Fruit fly (Drosophila melanogaster) whole organism, embryonic: Measurements from ENCODE around the gene Cpsf100.

Experiments
- Bteb2 ChIP-seq: fragments of 200-800 bp; sonication (Bioruptor generic); optimal IDR thresholded peaks from 2 replicates; lab custom pipeline; 2016; ENCODE audit warnings: missing biosample characterization, missing genetic modification characterization
- CG10267 ChIP-seq: fragments of 200-800 bp; sonication (Bioruptor generic); optimal IDR thresholded peaks from 2 replicates; lab custom pipeline; 2018; ENCODE audit warnings: missing biosample characterization, mild to moderate bottlenecking, missing genetic modification characterization, moderate library complexity
- CG10321 ChIP-seq: fragments of 200-800 bp; sonication (Bioruptor generic); IDR thresholded peaks from 2 replicates; pipeline ENCODE4 v1.3.6; 2022; ENCODE audit warnings: missing biosample characterization, missing genetic modification characterization
- CG11695 ChIP-seq: fragments of 200-800 bp; sonication (Bioruptor generic); IDR thresholded peaks from 3 replicates; pipeline ENCODE4 v1.3.6; 2022; ENCODE audit warnings: missing biosample characterization, missing genetic modification characterization
- CG13775 ChIP-seq: fragments of 200-800 bp; sonication (Bioruptor generic); optimal IDR thresholded peaks from 3 replicates; lab custom pipeline; 2017; ENCODE audit warnings: missing biosample characterization, mild to moderate bottlenecking, missing genetic modification characterization
- CG15073 ChIP-seq: fragments of 200-800 bp; sonication (Bioruptor generic); optimal IDR thresholded peaks from 2 replicates; lab custom pipeline; 2016; ENCODE audit warnings: missing biosample characterization, missing genetic modification characterization
- CG16813 ChIP-seq: fragments of 200-800 bp; sonication (Bioruptor generic); IDR thresholded peaks from 3 replicates; pipeline ENCODE4 v1.3.6; 2022; ENCODE audit warnings: missing biosample characterization, missing genetic modification characterization; ENCODE audit not compliant: partially characterized antibody
- CG17328 ChIP-seq: fragments of 200-800 bp; sonication (Bioruptor generic); IDR thresholded peaks from 2 replicates; pipeline ENCODE4 v1.3.6; 2022; ENCODE audit warnings: missing biosample characterization, missing genetic modification characterization
- CG17829 ChIP-seq: fragments of 200-800 bp; optimal IDR thresholded peaks from 2 replicates; lab custom pipeline; 2019; ENCODE audit warnings: missing biosample characterization, mild to moderate bottlenecking, missing genetic modification characterization, moderate library complexity
- CG18599 ChIP-seq: fragments of 200-800 bp; sonication (Bioruptor generic); optimal IDR thresholded peaks from 3 replicates; lab custom pipeline; 2017; ENCODE audit warnings: missing biosample characterization, missing genetic modification characterization, mild to moderate bottlenecking, moderate library complexity, missing genetic modification reagents
- CG18764 ChIP-seq: fragments of 200-800 bp; sonication (Bioruptor generic); optimal IDR thresholded peaks from 3 replicates; lab custom pipeline; 2016; ENCODE audit warnings: missing biosample characterization, missing genetic modification characterization
- CG2199 ChIP-seq: fragments of 200-800 bp; sonication (Bioruptor generic); IDR thresholded peaks from 3 replicates; pipeline ENCODE4 v1.3.6; 2022; ENCODE audit warnings: missing biosample characterization, missing genetic modification characterization
- CG30403 ChIP-seq: fragments of 200-800 bp; sonication (Bioruptor generic); optimal IDR thresholded peaks from 3 replicates; lab custom pipeline; 2016; ENCODE audit warnings: missing biosample characterization, missing genetic modification characterization
- CG32772 ChIP-seq: fragments of 200-800 bp; sonication (Bioruptor generic); IDR thresholded peaks from 2 replicates; pipeline ENCODE4 v1.3.6; 2022; ENCODE audit warnings: missing biosample characterization, missing genetic modification characterization
- CG3847 ChIP-seq: fragments of 200-800 bp; sonication (Bioruptor generic); IDR thresholded peaks from 2 replicates; pipeline ENCODE4 v1.3.6; 2022; ENCODE audit warnings: missing biosample characterization, missing genetic modification characterization
- CG4617 ChIP-seq: fragments of 200-800 bp; sonication (Bioruptor generic); optimal IDR thresholded peaks from 3 replicates; lab custom pipeline; 2016; ENCODE audit warnings: missing biosample characterization, missing genetic modification characterization, borderline replicate concordance
- CG6175 ChIP-seq: fragments of 200-800 bp; sonication (Bioruptor generic); IDR thresholded peaks from 3 replicates; pipeline ENCODE4 v1.3.6; 2022; ENCODE audit warnings: missing biosample characterization, missing genetic modification characterization
- CG6654 ChIP-seq: fragments of 200-800 bp; sonication (Bioruptor generic); optimal IDR thresholded peaks from 2 replicates; lab custom pipeline; 2017; ENCODE audit warnings: missing biosample characterization, mild to moderate bottlenecking, missing genetic modification characterization
- CG6683 ChIP-seq: fragments of 200-800 bp; sonication (Bioruptor generic); optimal IDR thresholded peaks from 2 replicates; lab custom pipeline; 2017; ENCODE audit warnings: missing biosample characterization, mild to moderate bottlenecking, missing genetic modification characterization, missing genetic modification reagents
- CG6791 ChIP-seq: fragments of 200-800 bp; sonication (Bioruptor generic); IDR thresholded peaks from 3 replicates; pipeline ENCODE4 v1.3.6; 2022; ENCODE audit warnings: missing biosample characterization, missing genetic modification characterization; ENCODE audit not compliant: partially characterized antibody
- CG7839 ChIP-seq: fragments of 200-800 bp; sonication (Bioruptor generic); optimal IDR thresholded peaks from 3 replicates; lab custom pipeline; 2018; ENCODE audit warnings: missing biosample characterization, mild to moderate bottlenecking, missing genetic modification characterization, moderate library complexity
- CG8924 ChIP-seq: fragments of 200-800 bp; optimal IDR thresholded peaks from 3 replicates; lab custom pipeline; 2019; ENCODE audit warnings: missing biosample characterization, mild to moderate bottlenecking, missing genetic modification characterization, moderate library complexity
- CG8944 ChIP-seq: fragments of 200-800 bp; sonication (Bioruptor generic); optimal IDR thresholded peaks from 3 replicates; lab custom pipeline; 2016; ENCODE audit warnings: missing biosample characterization, missing genetic modification characterization
- Dp ChIP-seq: fragments of 200-800 bp; sonication (Bioruptor generic); optimal IDR thresholded peaks from 2 replicates; lab custom pipeline; 2018; ENCODE audit warnings: missing biosample characterization, mild to moderate bottlenecking, missing genetic modification characterization, moderate library complexity
- Ets97D ChIP-seq: fragments of 200-800 bp; sonication (Bioruptor generic); optimal IDR thresholded peaks from 3 replicates; lab custom pipeline; 2016; ENCODE audit warnings: missing biosample characterization, missing genetic modification characterization
- HLH54F ChIP-seq: fragments of 200-800 bp; sonication (Bioruptor generic); optimal IDR thresholded peaks from 3 replicates; lab custom pipeline; 2016; ENCODE audit warnings: missing biosample characterization, missing genetic modification characterization
- Jarid2 ChIP-seq: fragments of 200-800 bp; sonication (Bioruptor generic); optimal IDR thresholded peaks from 3 replicates; lab custom pipeline; 2017; ENCODE audit warnings: mild to moderate bottlenecking, missing biosample characterization, missing genetic modification reagents, missing genetic modification characterization
- MTF-1 ChIP-seq: fragments of 200-800 bp; sonication (Bioruptor generic); optimal IDR thresholded peaks from 2 replicates; lab custom pipeline; 2018; ENCODE audit warnings: missing biosample characterization, mild to moderate bottlenecking, missing genetic modification characterization, borderline replicate concordance
- Oli ChIP-seq: fragments of 200-800 bp; sonication (Bioruptor generic); optimal IDR thresholded peaks from 2 replicates; lab custom pipeline; 2018; ENCODE audit warnings: missing biosample characterization, mild to moderate bottlenecking, missing genetic modification characterization, moderate library complexity
- amos ChIP-seq: fragments of 200-800 bp; sonication (Bioruptor generic); IDR thresholded peaks from 2 replicates; pipeline ENCODE4 v1.3.6; 2022; ENCODE audit warnings: missing biosample characterization, missing genetic modification characterization; ENCODE audit not compliant: partially characterized antibody
- az2 ChIP-seq: fragments of 200-800 bp; sonication (Bioruptor generic); optimal IDR thresholded peaks from 3 replicates; lab custom pipeline; 2016; ENCODE audit warnings: missing biosample characterization, missing genetic modification characterization
- bcd ChIP-seq: fragments of 200-800 bp; sonication (Bioruptor generic); optimal IDR thresholded peaks from 2 replicates; lab custom pipeline; 2017; ENCODE audit warnings: missing biosample characterization, mild to moderate bottlenecking, missing genetic modification characterization
- crc ChIP-seq: fragments of 200-800 bp; sonication (Bioruptor generic); optimal IDR thresholded peaks from 2 replicates; lab custom pipeline; 2016; ENCODE audit warnings: missing biosample characterization, missing genetic modification characterization
- da ChIP-seq: fragments of 200-800 bp; sonication (Bioruptor generic); optimal IDR thresholded peaks from 2 replicates; lab custom pipeline; 2016; ENCODE audit warnings: missing biosample characterization, missing genetic modification characterization
- gcm2 ChIP-seq: fragments of 200-800 bp; sonication (Bioruptor generic); optimal IDR thresholded peaks from 2 replicates; lab custom pipeline; 2016; ENCODE audit warnings: missing biosample characterization, missing genetic modification characterization
- grn ChIP-seq: fragments of 200-800 bp; sonication (Bioruptor generic); optimal IDR thresholded peaks from 3 replicates; lab custom pipeline; 2017; ENCODE audit warnings: missing biosample characterization, missing genetic modification characterization
- ham ChIP-seq: fragments of 200-800 bp; sonication (Bioruptor generic); IDR thresholded peaks from 2 replicates; pipeline ENCODE4 v1.3.6; 2022; ENCODE audit warnings: missing biosample characterization, missing genetic modification characterization
- hb ChIP-seq: fragments of 200-800 bp; sonication (Bioruptor generic); IDR thresholded peaks from 3 replicates; pipeline ENCODE4 v1.3.6; 2022; ENCODE audit warnings: missing biosample characterization, missing genetic modification characterization; ENCODE audit not compliant: partially characterized antibody
- hbn ChIP-seq: fragments of 200-800 bp; sonication (Bioruptor generic); IDR thresholded peaks from 2 replicates; pipeline ENCODE4 v1.3.6; 2022; ENCODE audit warnings: missing biosample characterization, missing genetic modification characterization; ENCODE audit not compliant: partially characterized antibody
- knrl ChIP-seq: fragments of 200-800 bp; sonication (Bioruptor generic); IDR thresholded peaks from 3 replicates; pipeline ENCODE4 v1.3.6; 2022; ENCODE audit warnings: missing biosample characterization, missing genetic modification characterization; ENCODE audit not compliant: partially characterized antibody
- maf-S ChIP-seq: fragments of 200-800 bp; sonication (Bioruptor generic); optimal IDR thresholded peaks from 2 replicates; lab custom pipeline; 2016; ENCODE audit warnings: missing biosample characterization, missing genetic modification characterization
- schlank ChIP-seq: fragments of 200-800 bp; sonication (Bioruptor generic); optimal IDR thresholded peaks from 2 replicates; lab custom pipeline; 2018; ENCODE audit warnings: missing biosample characterization, mild to moderate bottlenecking, missing genetic modification characterization
- slp2 ChIP-seq: fragments of 200-800 bp; sonication (Bioruptor generic); optimal IDR thresholded peaks from 2 replicates; lab custom pipeline; 2016; ENCODE audit warnings: missing biosample characterization, missing genetic modification characterization
- tna ChIP-seq: fragments of 200-800 bp; sonication (Bioruptor generic); IDR thresholded peaks from 2 replicates; pipeline ENCODE4 v1.3.6; 2022; ENCODE audit warnings: missing biosample characterization, missing genetic modification characterization; ENCODE audit not compliant: partially characterized antibody
- twi ChIP-seq: fragments of 200-800 bp; optimal IDR thresholded peaks from 2 replicates; lab custom pipeline; 2019; ENCODE audit warnings: missing biosample characterization, mild to moderate bottlenecking, missing genetic modification characterization, moderate library complexity
- tx ChIP-seq: fragments of 200-800 bp; sonication (Bioruptor generic); optimal IDR thresholded peaks from 2 replicates; lab custom pipeline; 2016; ENCODE audit warnings: missing biosample characterization, missing genetic modification characterization
- unc-4 ChIP-seq: fragments of 200-800 bp; sonication (Bioruptor generic); IDR thresholded peaks from 2 replicates; pipeline ENCODE4 v1.3.6; 2022; ENCODE audit warnings: missing biosample characterization, missing genetic modification characterization; ENCODE audit not compliant: partially characterized antibody
- vnd ChIP-seq: fragments of 200-800 bp; sonication (Bioruptor generic); IDR thresholded peaks from 3 replicates; pipeline ENCODE4 v1.3.6; 2022; ENCODE audit warnings: missing biosample characterization, missing genetic modification characterization; ENCODE audit not compliant: partially characterized antibody

Gene Cpsf100

DNA sequence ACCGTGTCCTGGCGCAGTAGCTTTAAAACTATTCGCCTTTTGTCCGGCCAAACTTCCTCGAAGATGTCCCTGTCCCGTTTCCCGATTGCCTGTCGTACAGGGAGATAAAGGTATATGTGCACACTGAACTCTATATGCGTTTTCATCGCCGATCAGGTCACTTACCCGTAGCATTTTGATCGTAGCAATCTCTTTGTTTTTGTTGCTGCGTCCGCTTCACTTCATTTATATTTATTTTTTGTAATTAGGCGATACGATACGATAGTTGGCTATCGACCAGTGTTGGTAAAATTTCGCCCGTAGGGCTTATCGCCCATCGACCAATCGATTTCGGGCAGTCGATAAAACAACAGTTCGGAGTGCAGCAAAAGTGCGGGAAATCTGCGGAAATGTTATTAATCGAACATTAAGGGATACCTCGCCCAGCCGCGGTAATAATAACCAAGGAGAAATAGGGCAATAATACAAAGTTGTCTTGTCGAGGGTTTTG is 28.4 kb downstream of the Cpsf100 start, which contains the start of the genes Cul5 and Bicra (continued):
- TF ChIP-seq Dp (GFP tag; lab: Kevin White, UChicago) (peak; percentile 63), hbn (GFP tag; lab: Robert Waterston, UW) (peak; percentile 87), CG6791 (peak; percentile 92), CG10267 (peak; percentile 96), CG6654 (no peak), CG6175 (no peak), vnd (GFP tag; lab: Robert Waterston, UW) (peak; percentile 86; the same call in 1 of the 3 replicates), tna (GFP tag; lab: Robert Waterston, UW) (peak; percentile 92), knrl (GFP tag; lab: Robert Waterston, UW) (peak; percentile 84; the same call in 2 of the 3 replicates), grn (GFP tag; lab: Kevin White, UChicago) (peak; percentile 13), CG18764 (GFP tag; lab: Kevin White, UChicago) (no peak)

DNA sequence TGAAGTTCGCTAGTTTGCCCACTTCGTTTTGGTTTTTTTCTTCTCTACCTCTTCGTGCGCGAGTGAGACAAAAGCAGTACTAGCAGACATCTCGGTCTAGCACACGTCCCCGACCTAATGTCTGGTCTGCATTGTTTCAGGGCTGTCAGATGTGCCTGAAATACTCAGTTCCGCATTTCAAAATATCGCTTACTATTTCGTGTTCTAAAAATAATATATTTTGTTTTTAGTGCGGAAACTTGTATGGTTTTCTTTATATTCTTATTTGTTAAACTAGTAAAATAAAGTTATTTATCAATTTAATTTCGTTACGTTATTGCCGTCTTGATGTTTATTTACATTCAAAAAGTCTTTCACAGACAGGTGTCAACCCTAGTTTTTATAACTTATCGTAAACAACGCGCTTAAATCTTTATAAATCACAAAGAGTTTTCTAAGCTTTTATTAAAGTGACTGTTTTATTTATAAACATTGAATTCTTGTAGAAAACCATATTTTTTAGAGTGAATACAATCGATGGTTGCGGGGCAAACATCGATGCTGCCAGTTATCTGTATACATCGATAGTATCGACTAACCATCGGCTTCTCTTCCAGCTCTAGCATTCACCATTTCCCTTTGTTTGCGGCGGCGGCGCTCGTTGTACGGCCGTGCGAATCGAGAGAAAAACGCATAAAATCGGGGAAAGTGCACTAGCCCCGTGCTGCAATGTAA is 29.0 kb downstream of the Cpsf100 start:
- TF ChIP-seq CG4617 (GFP tag; lab: Kevin White, UChicago) = peak; percentile 77
- no peak for TF ChIP-seq CG3847 (GFP tag; lab: Robert Waterston, UW)
- TF ChIP-seq Ets97D = peak; percentile 86
- peak; percentile 77 for TF ChIP-seq CG17829
- no peak for TF ChIP-seq CG32772 (GFP tag; lab: Robert Waterston, UW)
- TF ChIP-seq gcm2 = no peak
- TF ChIP-seq Jarid2 = no peak
- no peak for TF ChIP-seq crc (GFP tag; lab: Kevin White, UChicago)
- peak; percentile 83 for TF ChIP-seq CG13775
- no peak for TF ChIP-seq CG10321 (GFP tag; lab: Robert Waterston, UW)
- peak; percentile 76 for TF ChIP-seq Oli (tag; lab: Kevin White, UChicago)
- TF ChIP-seq tx (GFP tag; lab: Kevin White, UChicago) = peak; percentile 28
- peak; percentile 83 for TF ChIP-seq CG8924 (tag; lab: Kevin White, UChicago)
- no peak for TF ChIP-seq CG2199
- no peak for TF ChIP-seq MTF-1 (GFP tag; lab: Kevin White, UChicago)
- TF ChIP-seq HLH54F (GFP tag; lab: Kevin White, UChicago) = peak; percentile 18
- TF ChIP-seq az2 (GFP tag; lab: Kevin White, UChicago) = peak; percentile 57
- TF ChIP-seq schlank (tag; lab: Kevin White, UChicago) = no peak
- TF ChIP-seq CG11695 = no peak
- peak; percentile 70 for TF ChIP-seq bcd (GFP tag; lab: Kevin White, UChicago)
- no peak for TF ChIP-seq amos (GFP tag; lab: Robert Waterston, UW)
- TF ChIP-seq CG17328 (GFP tag; lab: Robert Waterston, UW) = no peak
- peak; percentile 80 for TF ChIP-seq CG7839 (tag; lab: Kevin White, UChicago)
- no peak for TF ChIP-seq CG15073 (GFP tag; lab: Kevin White, UChicago)
- TF ChIP-seq slp2 (GFP tag; lab: Kevin White, UChicago) = peak; percentile 9
- TF ChIP-seq maf-S (GFP tag; lab: Kevin White, UChicago) = peak; percentile 57
- TF ChIP-seq CG18599 (GFP tag; lab: Kevin White, UChicago) = peak; percentile 80
- TF ChIP-seq CG8944 (GFP tag; lab: Kevin White, UChicago) = peak; percentile 25
- TF ChIP-seq Bteb2 (GFP tag; lab: Kevin White, UChicago) = no peak
- TF ChIP-seq twi (tag; lab: Kevin White, UChicago) = peak; percentile 8
- TF ChIP-seq CG16813 = no peak
- TF ChIP-seq ham (GFP tag; lab: Robert Waterston, UW) = no peak
- TF ChIP-seq unc-4 (GFP tag; lab: Robert Waterston, UW) = no peak
- peak; percentile 41 for TF ChIP-seq da (GFP tag; lab: Kevin White, UChicago)
- TF ChIP-seq CG6683 (GFP tag; lab: Kevin White, UChicago) = peak; percentile 32
- TF ChIP-seq CG30403 (GFP tag; lab: Kevin White, UChicago) = peak; percentile 78
- no peak for TF ChIP-seq hb
